Worm (Caenorhabditis elegans) whole organism, L3 larva: Measurements from ENCODE around the gene ceh-48.

Source experiments
- ZK546.5 ChIP-seq: sonication (generic microtip); optimal IDR thresholded peaks from 2 replicates; lab custom pipeline; 2017; ENCODE audit warnings: missing biosample characterization, missing genetic modification characterization
- ama-1 ChIP-seq: fragments of 150-350 bp; optimal IDR thresholded peaks from 2 replicates; lab custom pipeline; 2018
- elt-1 ChIP-seq: fragments of 150-350 bp; optimal IDR thresholded peaks from 2 replicates; lab custom pipeline; 2014; ENCODE audit warnings: missing biosample characterization, missing genetic modification characterization
- elt-3 ChIP-seq, 3 experiments: fragments of 150-350 bp in 1 of 3; sonication (generic microtip) in 2 of 3; optimal IDR thresholded peaks; 2 replicates in 2 of 3; 4 replicates in 1 of 3; lab custom pipeline; 2014 to 2017; ENCODE audit warnings: missing biosample characterization in 3 of 3, missing genetic modification characterization in 3 of 3
- lin-15B ChIP-seq: fragments of 150-350 bp; optimal IDR thresholded peaks from 2 replicates; lab custom pipeline; 2014; ENCODE audit warnings: missing biosample characterization, missing genetic modification characterization
- nhr-11 ChIP-seq: fragments of 150-350 bp; optimal IDR thresholded peaks from 2 replicates; lab custom pipeline; 2014; ENCODE audit warnings: missing biosample characterization, missing genetic modification characterization
- nhr-23 ChIP-seq: fragments of 150-350 bp; optimal IDR thresholded peaks from 2 replicates; lab custom pipeline; 2014; ENCODE audit warnings: missing biosample characterization, missing genetic modification reagents, missing genetic modification characterization
- nhr-237 ChIP-seq: fragments of 150-350 bp; optimal IDR thresholded peaks from 2 replicates; lab custom pipeline; 2014; ENCODE audit warnings: missing biosample characterization, missing genetic modification characterization
- nhr-25 ChIP-seq: sonication (generic microtip); optimal IDR thresholded peaks from 2 replicates; lab custom pipeline; 2017; ENCODE audit warnings: missing biosample characterization, missing genetic modification characterization
- nhr-77 ChIP-seq: fragments of 150-350 bp; optimal IDR thresholded peaks from 2 replicates; lab custom pipeline; 2014; ENCODE audit warnings: missing biosample characterization, missing genetic modification characterization
- pha-4 ChIP-seq: fragments of 150-350 bp; optimal IDR thresholded peaks from 2 replicates; lab custom pipeline; 2014; ENCODE audit warnings: missing biosample characterization, missing genetic modification reagents, missing genetic modification characterization
- ztf-11 ChIP-seq: fragments of 150-350 bp; optimal IDR thresholded peaks from 2 replicates; lab custom pipeline; 2014; ENCODE audit warnings: missing biosample characterization, missing genetic modification characterization

DNA sequence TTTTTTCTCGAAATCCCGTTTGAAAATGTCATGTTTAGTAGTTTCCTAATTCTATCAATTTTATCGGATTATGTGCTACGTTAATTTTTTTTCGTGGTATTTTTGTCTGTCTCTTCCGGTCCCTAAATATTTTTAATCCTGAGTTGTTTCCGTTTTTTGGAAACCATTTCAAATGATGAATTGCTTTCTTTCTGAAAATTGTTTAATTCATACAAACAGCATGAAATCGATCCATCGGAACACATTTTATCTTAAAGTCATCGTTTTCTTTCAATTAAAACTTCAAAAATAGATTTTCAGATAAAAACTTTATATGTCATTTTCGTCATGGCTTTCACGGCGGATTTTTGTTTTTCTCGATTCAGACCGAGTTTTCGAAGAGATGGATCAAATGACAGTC, 49.5 kb upstream of the ceh-48 start, which contains the start of gene spd-3:
- TF ChIP-seq ZK546.5 (tag; lab: Kevin White, UChicago) (no peak), nhr-23 (no peak), nhr-25 (no peak), ama-1 (no peak), nhr-237 (tag; lab: Kevin White, UChicago) (no peak), elt-1 (tag; lab: Kevin White, UChicago) (no peak), lin-15B (no peak), ztf-11 (tag; lab: Kevin White, UChicago) (no peak), nhr-77 (tag; lab: Kevin White, UChicago) (no peak), pha-4 (tag; lab: Kevin White, UChicago) (no peak), nhr-11 (tag; lab: Kevin White, UChicago) (no peak), elt-3 (tag; optimal IDR thresholded peaks at IDR 0.05; lab: Kevin White, UChicago) (no peak)
